Worm (Caenorhabditis elegans) whole organism, L4/young adult: ENCODE results near the gene tig-3.

Source experiments
- W03F9.2 ChIP-seq: fragments of 150-350 bp; optimal IDR thresholded peaks from 2 replicates; lab custom pipeline; 2014; ENCODE audit warnings: missing biosample characterization, missing genetic modification characterization
- dao-5 ChIP-seq: sonication (generic microtip); optimal IDR thresholded peaks from 2 replicates; lab custom pipeline; 2016; ENCODE audit warnings: missing genotype, missing genetic modification characterization, moderate library complexity, missing compliant biosample characterization
- him-1 ChIP-seq: sonication (generic microtip); optimal IDR thresholded peaks from 2 replicates; lab custom pipeline; 2016; ENCODE audit warnings: missing genotype, missing genetic modification reagents, missing genetic modification characterization, missing compliant biosample characterization

DNA sequence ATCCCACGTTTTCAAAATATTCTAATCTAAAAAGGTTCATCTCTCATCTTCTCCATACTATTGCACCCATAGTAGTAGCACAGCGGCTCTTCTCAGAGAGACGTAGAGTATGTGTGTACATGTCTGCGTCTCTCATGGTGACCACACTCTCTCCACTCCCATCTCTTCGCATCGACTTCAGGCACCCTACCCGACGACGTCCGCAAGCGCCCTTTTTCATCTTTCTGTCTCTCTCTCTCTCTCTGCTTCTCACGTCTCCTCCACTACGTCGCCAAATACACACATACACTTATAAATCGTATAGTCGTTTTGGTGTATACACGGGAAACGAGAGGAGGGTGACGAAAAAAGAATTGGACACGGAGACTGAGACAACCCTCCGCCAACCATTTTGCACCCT is 4.2 kb upstream of the tig-3 start:
- TF ChIP-seq W03F9.2 (tag; lab: Kevin White, UChicago) (no peak), dao-5 (tag; lab: Kevin White, UChicago) (no peak), him-1 (tag; lab: Kevin White, UChicago) (peak; percentile 8)
